Worm (Caenorhabditis elegans): ENCODE measurements around the gene skpt-1.

- TF ChIP-seq unc-62 (GFP tag; optimal IDR thresholded peaks at IDR 0.05): no peak
- TF ChIP-seq nhr-21 (tag; optimal IDR thresholded peaks at IDR 0.05): no peak
- TF ChIP-seq fos-1 (tag; optimal IDR thresholded peaks at IDR 0.05): no peak
- no peak for TF ChIP-seq sma-9 (GFP tag; optimal IDR thresholded peaks at IDR 0.05)
- TF ChIP-seq sma-9 (tag; optimal IDR thresholded peaks at IDR 0.05): no peak
- no peak for TF ChIP-seq nhr-25 (tag; optimal IDR thresholded peaks at IDR 0.05)
- TF ChIP-seq ztf-1 (GFP tag; conservative IDR thresholded peaks at IDR 0.05): no peak
- TF ChIP-seq crh-2 (tag; optimal IDR thresholded peaks at IDR 0.05): no peak
- no peak for TF ChIP-seq dmd-4 (tag; optimal IDR thresholded peaks at IDR 0.05)
- no peak for TF ChIP-seq skn-1 (tag; optimal IDR thresholded peaks at IDR 0.05)
- TF ChIP-seq ztf-11 (tag; optimal IDR thresholded peaks at IDR 0.05): no peak
- TF ChIP-seq lin-11 (tag; optimal IDR thresholded peaks at IDR 0.05): no peak
- no peak for TF ChIP-seq lin-13 (GFP tag; optimal IDR thresholded peaks at IDR 0.05)
- no peak for TF ChIP-seq nhr-6 (tag; optimal IDR thresholded peaks at IDR 0.05)
- no peak for TF ChIP-seq nhr-11 (tag; optimal IDR thresholded peaks at IDR 0.05)
Measured at ce11 chrIII:5464077-5464476, 15.9 kb upstream of the skpt-1 start, which contains the start of gene F48E8.2.

Data from whole organism, L2 larva.